Fruit fly (Drosophila melanogaster): ENCODE results near the gene CG15368.

DNA sequence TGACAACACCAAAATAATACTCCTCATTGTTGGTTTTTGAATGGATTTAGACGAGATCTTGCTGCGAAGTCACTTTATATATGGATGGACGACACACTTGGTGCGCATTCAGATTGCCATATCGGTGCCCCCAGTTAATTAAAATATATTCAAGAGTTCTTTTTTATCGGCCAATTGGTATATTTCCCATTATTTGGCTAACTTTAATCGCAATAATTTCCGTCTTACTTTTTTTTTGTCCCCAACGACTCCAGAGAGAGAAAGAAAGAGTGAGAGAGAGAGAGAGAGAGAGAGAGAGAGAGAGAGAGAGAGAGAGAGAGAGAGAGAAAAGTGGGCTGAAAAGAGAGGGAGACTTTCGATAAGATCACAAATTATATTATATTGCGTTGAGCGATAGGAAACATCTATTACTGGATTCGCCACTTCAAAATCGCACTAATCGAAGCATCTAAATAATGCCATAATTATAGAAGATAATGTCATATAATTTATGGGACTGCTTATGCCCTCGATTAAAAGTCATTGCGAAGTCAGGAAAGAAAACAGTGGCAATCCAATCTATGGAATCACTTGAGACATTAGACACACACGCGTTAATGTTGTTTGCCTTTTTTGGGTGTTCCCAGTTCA, 24.9 kb upstream of the CG15368 start, which contains the start of gene CG12115:
- no peak for TF ChIP-seq CG8478 (optimal IDR thresholded peaks at IDR 0.05)
- no peak for TF ChIP-seq CTCF (optimal IDR thresholded peaks at IDR 0.05)
